Fruit fly (Drosophila melanogaster) whole organism, embryonic: ENCODE results near the gene CG18622.

Experiments used
- CG14965 ChIP-seq: fragments of 200-800 bp; sonication (Bioruptor generic); optimal IDR thresholded peaks from 2 replicates; lab custom pipeline; 2016; ENCODE audit warnings: missing biosample characterization, missing genetic modification characterization, borderline replicate concordance
- CG17912 ChIP-seq: fragments of 200-800 bp; sonication (Bioruptor generic); optimal IDR thresholded peaks from 2 replicates; lab custom pipeline; 2018; ENCODE audit warnings: missing biosample characterization, mild to moderate bottlenecking, missing genetic modification characterization
- CG43689 ChIP-seq: fragments of 200-800 bp; sonication (Bioruptor generic); IDR thresholded peaks from 2 replicates; pipeline ENCODE4 v1.3.6; 2022; ENCODE audit warnings: missing biosample characterization, missing genetic modification characterization
- Sin3A ChIP-seq: fragments of >200 bp; optimal IDR thresholded peaks from 2 replicates; lab custom pipeline; 2018
- aop ChIP-seq: fragments of 200-800 bp; sonication (Bioruptor generic); IDR thresholded peaks from 2 replicates; pipeline ENCODE4 v1.3.6; 2022; ENCODE audit warnings: missing biosample characterization, missing genetic modification characterization
- crp ChIP-seq, 2 experiments: fragments of 200-800 bp; sonication (Bioruptor generic); optimal IDR thresholded peaks; 2 replicates in 1 of 2; 3 replicates in 1 of 2; lab custom pipeline; 2017; ENCODE audit warnings: missing biosample characterization in 2 of 2, missing genetic modification characterization in 2 of 2, mild to moderate bottlenecking in 1 of 2, moderate library complexity in 1 of 2
- emc ChIP-seq: fragments of 200-800 bp; sonication (Bioruptor generic); optimal IDR thresholded peaks from 2 replicates; lab custom pipeline; 2016; ENCODE audit warnings: missing biosample characterization, missing genetic modification characterization
- ewg ChIP-seq: fragments of 200-800 bp; sonication (Bioruptor generic); optimal IDR thresholded peaks from 3 replicates; lab custom pipeline; 2017; ENCODE audit warnings: mild to moderate bottlenecking, missing biosample characterization, missing genetic modification reagents, missing genetic modification characterization
- ftz-f1 ChIP-seq: fragments of 200-800 bp; sonication (Bioruptor generic); optimal IDR thresholded peaks from 2 replicates; lab custom pipeline; 2016; ENCODE audit warnings: missing biosample characterization, missing genetic modification characterization
- gce ChIP-seq: fragments of 200-800 bp; sonication (Bioruptor generic); IDR thresholded peaks from 3 replicates; pipeline ENCODE4 v1.3.6; 2022; ENCODE audit warnings: missing biosample characterization, missing genetic modification characterization
- phol ChIP-seq: fragments of 200-800 bp; sonication (Bioruptor generic); optimal IDR thresholded peaks from 3 replicates; lab custom pipeline; 2018; ENCODE audit warnings: missing biosample characterization, mild to moderate bottlenecking, missing genetic modification characterization, moderate library complexity
- sqz ChIP-seq: fragments of 200-800 bp; sonication (Bioruptor generic); optimal IDR thresholded peaks from 3 replicates; lab custom pipeline; 2018; ENCODE audit warnings: missing biosample characterization, mild to moderate bottlenecking, missing genetic modification characterization
- tio ChIP-seq: fragments of 200-800 bp; sonication (Bioruptor generic); optimal IDR thresholded peaks from 2 replicates; lab custom pipeline; 2017; ENCODE audit warnings: missing biosample characterization, missing genetic modification characterization, inconsistent platforms

DNA sequence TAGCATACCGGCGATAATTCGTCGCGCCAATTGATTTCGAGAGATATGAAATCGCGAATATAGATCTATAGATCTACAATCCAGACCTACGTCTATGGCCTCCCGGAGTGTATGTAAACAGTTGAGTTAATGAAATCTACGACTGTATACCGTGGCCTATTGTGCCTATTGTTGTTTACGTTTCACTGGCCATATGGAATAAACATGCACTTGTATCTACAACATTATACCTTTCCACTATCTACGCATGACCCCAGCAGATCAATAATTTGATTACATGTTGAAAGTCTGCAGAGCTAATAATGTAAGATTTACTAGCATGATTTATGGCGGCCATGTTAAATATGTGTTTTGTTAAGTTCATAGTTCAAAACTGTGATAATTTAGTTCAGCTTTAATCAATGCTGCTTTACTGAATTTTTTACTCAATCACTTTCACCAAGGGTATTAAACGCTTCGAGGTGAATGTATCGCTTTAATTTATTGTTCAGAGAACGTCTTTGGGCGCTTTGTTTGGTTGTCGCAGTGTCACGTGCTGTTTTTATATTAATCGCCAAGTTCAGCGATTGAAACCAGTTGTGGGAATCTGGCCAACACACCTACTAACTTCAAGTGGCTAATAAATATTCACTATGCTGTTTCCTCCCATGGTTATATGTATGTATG, 6.4 kb downstream of the CG18622 start:
- TF ChIP-seq CG14965 (no peak), aop (no peak), ftz-f1 (GFP tag; lab: Kevin White, UChicago) (no peak), CG17912 (no peak), Sin3A (lab: Kevin White, UChicago) (no peak), emc (GFP tag; lab: Kevin White, UChicago) (no peak), gce (no peak), ewg (GFP tag; lab: Kevin White, UChicago) (no peak), phol (tag; lab: Kevin White, UChicago) (no peak), CG43689 (GFP tag; lab: Robert Waterston, UW) (no peak), crp (GFP tag; optimal IDR thresholded peaks at IDR 0.05; lab: Kevin White, UChicago) (no peak), tio (GFP tag; lab: Kevin White, UChicago) (no peak), sqz (GFP tag; lab: Kevin White, UChicago) (no peak)
